Worm (Caenorhabditis elegans) whole organism, L4/young adult: Measurements from ENCODE around the gene ndab-2.

ENCODE experiments used
- W03F9.2 ChIP-seq: fragments of 150-350 bp; optimal IDR thresholded peaks from 2 replicates; lab custom pipeline; 2014; ENCODE audit warnings: missing biosample characterization, missing genetic modification characterization
- dao-5 ChIP-seq: sonication (generic microtip); optimal IDR thresholded peaks from 2 replicates; lab custom pipeline; 2016; ENCODE audit warnings: missing genotype, missing genetic modification characterization, moderate library complexity, missing compliant biosample characterization
- him-1 ChIP-seq: sonication (generic microtip); optimal IDR thresholded peaks from 2 replicates; lab custom pipeline; 2016; ENCODE audit warnings: missing genotype, missing genetic modification reagents, missing genetic modification characterization, missing compliant biosample characterization

DNA sequence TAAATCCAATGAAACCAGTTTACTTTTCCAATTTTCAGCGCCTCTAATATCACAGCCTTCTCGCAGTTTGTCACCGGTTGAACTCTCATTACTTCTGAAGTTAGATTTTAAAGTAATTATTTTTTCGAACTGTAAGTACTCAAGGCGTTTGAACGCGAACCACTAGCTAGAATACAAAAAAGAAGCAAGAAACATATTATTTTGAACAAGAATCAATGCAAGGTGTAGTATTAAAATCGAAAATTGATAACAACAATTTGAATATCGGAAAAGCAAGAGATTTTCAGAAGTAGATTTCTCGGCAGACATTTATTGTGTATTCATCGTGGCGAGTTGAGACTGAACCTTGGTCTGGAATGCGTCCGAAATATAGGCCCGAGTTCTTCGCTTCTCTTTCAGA is 17.4 kb downstream of the ndab-2 start, which contains the start of gene exos-9:
- TF ChIP-seq dao-5 (tag; lab: Kevin White, UChicago), result no peak
- TF ChIP-seq him-1 (tag; lab: Kevin White, UChicago), result no peak
- no peak for TF ChIP-seq W03F9.2 (tag; lab: Kevin White, UChicago)
